Fruit fly (Drosophila melanogaster) whole organism, pupa: Measurements from ENCODE around the gene CG3104.

Experiments
- CG13204 ChIP-seq: fragments of 200-800 bp; sonication (Bioruptor generic); optimal IDR thresholded peaks from 2 replicates; lab custom pipeline; 2018; ENCODE audit warnings: missing biosample characterization, mild to moderate bottlenecking, missing genetic modification characterization, moderate library complexity
- CG14655 ChIP-seq: fragments of 200-800 bp; sonication (Bioruptor generic); optimal IDR thresholded peaks from 3 replicates; lab custom pipeline; 2017; ENCODE audit warnings: mild to moderate bottlenecking, missing biosample characterization, missing genetic modification reagents, missing genetic modification characterization
- CG15710 ChIP-seq: fragments of 200-800 bp; sonication (Bioruptor generic); optimal IDR thresholded peaks from 2 replicates; lab custom pipeline; 2018; ENCODE audit warnings: missing biosample characterization, mild to moderate bottlenecking, missing genetic modification characterization, moderate library complexity
- CG17806 ChIP-seq: fragments of 200-800 bp; sonication (Bioruptor generic); optimal IDR thresholded peaks from 2 replicates; lab custom pipeline; 2018; ENCODE audit warnings: missing biosample characterization, mild to moderate bottlenecking, missing genetic modification characterization, moderate library complexity
- CG34367 ChIP-seq: fragments of 200-800 bp; sonication (Bioruptor generic); optimal IDR thresholded peaks from 2 replicates; lab custom pipeline; 2018; ENCODE audit warnings: missing biosample characterization, mild to moderate bottlenecking, missing genetic modification characterization
- CG4496 ChIP-seq: fragments of 200-800 bp; sonication (Bioruptor generic); IDR thresholded peaks from 3 replicates; pipeline ENCODE4 v1.3.6; 2022; ENCODE audit warnings: missing biosample characterization, missing genetic modification characterization
- CG8159 ChIP-seq: fragments of 200-800 bp; sonication (Bioruptor generic); optimal IDR thresholded peaks from 3 replicates; lab custom pipeline; 2018; ENCODE audit warnings: missing biosample characterization, mild to moderate bottlenecking, missing genetic modification characterization, moderate library complexity
- CG8301 ChIP-seq: fragments of 200-800 bp; sonication (Bioruptor generic); optimal IDR thresholded peaks from 2 replicates; lab custom pipeline; 2018; ENCODE audit warnings: missing biosample characterization, mild to moderate bottlenecking, missing genetic modification characterization
- CG9948 ChIP-seq: fragments of 200-800 bp; sonication (Bioruptor generic); optimal IDR thresholded peaks from 2 replicates; lab custom pipeline; 2018; ENCODE audit warnings: missing biosample characterization, mild to moderate bottlenecking, missing genetic modification characterization, moderate library complexity
- D1 ChIP-seq: fragments of 200-800 bp; sonication (Bioruptor generic); optimal IDR thresholded peaks from 2 replicates; lab custom pipeline; 2018; ENCODE audit warnings: missing biosample characterization, mild to moderate bottlenecking, missing genetic modification characterization, moderate library complexity
- EcR ChIP-seq: fragments of 200-800 bp; sonication (Bioruptor generic); optimal IDR thresholded peaks from 3 replicates; lab custom pipeline; 2019; ENCODE audit warnings: missing biosample characterization, missing genetic modification characterization, mild to moderate bottlenecking, moderate library complexity, missing genetic modification reagents
- Pif1A ChIP-seq: fragments of 200-800 bp; sonication (Bioruptor generic); optimal IDR thresholded peaks from 3 replicates; lab custom pipeline; 2016; ENCODE audit warnings: missing biosample characterization, missing genetic modification characterization
- Pif1B ChIP-seq: fragments of 200-800 bp; sonication (Bioruptor generic); optimal IDR thresholded peaks from 3 replicates; lab custom pipeline; 2016; ENCODE audit warnings: missing biosample characterization, missing genetic modification characterization
- rn ChIP-seq: fragments of 200-800 bp; sonication (Bioruptor generic); IDR thresholded peaks from 2 replicates; pipeline ENCODE4 v1.3.6; 2022; ENCODE audit warnings: missing biosample characterization, missing genetic modification characterization

DNA sequence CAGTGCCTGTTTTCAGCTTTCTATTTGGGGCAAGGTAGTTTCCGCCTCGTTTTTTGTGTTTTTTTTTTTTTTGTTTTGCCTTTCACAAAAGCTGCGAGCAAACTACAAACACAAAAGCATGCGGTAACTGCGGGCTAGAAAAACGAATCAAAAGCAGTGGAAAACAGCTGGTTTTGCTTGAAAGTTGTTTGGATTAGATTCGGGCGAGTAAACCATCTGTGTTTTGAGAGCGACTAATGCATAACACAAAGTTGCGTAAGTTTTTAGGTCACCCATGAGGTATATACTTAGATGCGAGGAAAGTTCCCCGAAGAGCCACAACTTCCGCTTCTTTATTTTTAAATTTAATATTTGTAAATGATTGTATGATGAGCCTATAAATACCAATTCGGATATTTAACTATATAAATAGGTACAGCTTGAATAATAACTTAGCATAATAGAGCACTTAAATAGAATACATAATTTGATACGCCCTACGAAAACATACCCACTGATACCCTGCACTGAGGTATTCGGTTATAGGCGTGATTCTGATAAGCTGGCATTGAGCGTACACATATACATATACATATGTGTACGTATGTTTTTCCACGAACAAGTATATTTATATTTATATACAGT lies 16.8 kb upstream of the CG3104 start:
- TF ChIP-seq CG9948 (tag; lab: Kevin White, UChicago) = no peak
- TF ChIP-seq EcR (GFP tag; lab: Kevin White, UChicago) = no peak
- no peak for TF ChIP-seq CG13204
- no peak for TF ChIP-seq Pif1A (GFP tag; lab: Kevin White, UChicago)
- TF ChIP-seq CG34367 = no peak
- no peak for TF ChIP-seq CG17806 (tag; lab: Kevin White, UChicago)
- TF ChIP-seq CG14655 (GFP tag; lab: Kevin White, UChicago) = no peak
- TF ChIP-seq CG4496 (GFP tag; lab: Robert Waterston, UW) = no peak
- no peak for TF ChIP-seq CG15710 (tag; lab: Kevin White, UChicago)
- no peak for TF ChIP-seq CG8301
- no peak for TF ChIP-seq CG8159 (tag; lab: Kevin White, UChicago)
- TF ChIP-seq Pif1B = no peak
- no peak for TF ChIP-seq D1 (tag; lab: Kevin White, UChicago)
- no peak for TF ChIP-seq rn (GFP tag; lab: Robert Waterston, UW)
